Fruit fly (Drosophila melanogaster): ENCODE measurements around the gene mil.

Gene mil

dm6 chr3R:27922673-27923175 lies 10.5 kb downstream of the mil start, which contains the start of gene RpL4 (continued):
- TF ChIP-seq Eip78C (GFP tag), result peak; percentile 95
- TF ChIP-seq Gug (GFP tag; IDR thresholded peaks at IDR 0.05), result no peak
- peak; percentile 59 for TF ChIP-seq fd59A (GFP tag; optimal IDR thresholded peaks at IDR 0.05)
- peak; percentile 87 for TF ChIP-seq net (GFP tag; optimal IDR thresholded peaks at IDR 0.05)
- TF ChIP-seq Sox14 (GFP tag; optimal IDR thresholded peaks at IDR 0.05), result peak; percentile 76
- peak; percentile 36 for TF ChIP-seq CG11762 (GFP tag; optimal IDR thresholded peaks at IDR 0.05; ENCODE audit: insufficient read depth)
- peak; percentile 85 for TF ChIP-seq esn (GFP tag; optimal IDR thresholded peaks at IDR 0.05)
- peak; percentile 76 for TF ChIP-seq svp (GFP tag)
- TF ChIP-seq CG8119 (GFP tag; IDR thresholded peaks at IDR 0.05), result no peak
- peak; percentile 72 for TF ChIP-seq CG31627 (GFP tag; optimal IDR thresholded peaks at IDR 0.05)
- TF ChIP-seq spab (GFP tag; optimal IDR thresholded peaks at IDR 0.05), result peak; percentile 40
- peak; percentile 70 for TF ChIP-seq cyc (GFP tag; optimal IDR thresholded peaks at IDR 0.05)
- TF ChIP-seq CG10669 (GFP tag; optimal IDR thresholded peaks at IDR 0.05), result peak; percentile 51
- peak; percentile 85 for TF ChIP-seq Met (GFP tag; optimal IDR thresholded peaks at IDR 0.05)
- peak; percentile 13 for TF ChIP-seq CG6276 (GFP tag; optimal IDR thresholded peaks at IDR 0.05)
- TF ChIP-seq topi (GFP tag; optimal IDR thresholded peaks at IDR 0.05), result peak; percentile 77
- peak; percentile 74 for TF ChIP-seq pdm3 (GFP tag; optimal IDR thresholded peaks at IDR 0.05)
- peak; percentile 70 for TF ChIP-seq CG1621 (tag; optimal IDR thresholded peaks at IDR 0.05)
- peak; percentile 79 for TF ChIP-seq vri (GFP tag; optimal IDR thresholded peaks at IDR 0.05)
- TF ChIP-seq CG8632 (GFP tag; optimal IDR thresholded peaks at IDR 0.05), result peak; percentile 77
- peak; percentile 78 for TF ChIP-seq CG34406 (GFP tag; optimal IDR thresholded peaks at IDR 0.05)
- peak; percentile 53 for TF ChIP-seq fd85E (GFP tag; optimal IDR thresholded peaks at IDR 0.05)
- peak; percentile 77 for TF ChIP-seq acj6 (GFP tag; optimal IDR thresholded peaks at IDR 0.05)
- peak; percentile 67 for TF ChIP-seq CG7368 (GFP tag; optimal IDR thresholded peaks at IDR 0.05)
- TF ChIP-seq CG11294 (GFP tag; IDR thresholded peaks at IDR 0.05), result no peak
- peak; percentile 67 for TF ChIP-seq Hr39 (GFP tag; optimal IDR thresholded peaks at IDR 0.05)
- TF ChIP-seq Ets21C (GFP tag; optimal IDR thresholded peaks at IDR 0.05), result peak; percentile 17
- TF ChIP-seq dsx (GFP tag; optimal IDR thresholded peaks at IDR 0.05; ENCODE audit: poor library complexity, severe bottlenecking), result peak; percentile 37
- TF ChIP-seq CG3919 (GFP tag; optimal IDR thresholded peaks at IDR 0.05), result peak; percentile 87
- peak; percentile 10 for TF ChIP-seq Sox15 (GFP tag; optimal IDR thresholded peaks at IDR 0.05)
- TF ChIP-seq Ets96B (tag; optimal IDR thresholded peaks at IDR 0.05), result no peak
- peak; percentile 76 for TF ChIP-seq CG9139 (GFP tag; optimal IDR thresholded peaks at IDR 0.05)
- TF ChIP-seq CG3032 (tag; optimal IDR thresholded peaks at IDR 0.05), result peak; percentile 31
- peak; percentile 89 for TF ChIP-seq CG6854 (GFP tag; optimal IDR thresholded peaks at IDR 0.05)
- peak; percentile 71 for TF ChIP-seq Eip75B (GFP tag; optimal IDR thresholded peaks at IDR 0.05)
- peak; percentile 74 for TF ChIP-seq Smox (GFP tag; optimal IDR thresholded peaks at IDR 0.05)
- TF ChIP-seq achi (GFP tag; optimal IDR thresholded peaks at IDR 0.05), result peak; percentile 99
- peak; percentile 80 for TF ChIP-seq lz (GFP tag; optimal IDR thresholded peaks at IDR 0.05)
- TF ChIP-seq Blimp-1 (GFP tag; optimal IDR thresholded peaks at IDR 0.05), result peak; percentile 52

- TF ChIP-seq CG6808 (GFP tag; optimal IDR thresholded peaks at IDR 0.05) (peak; percentile 33), fd85E (GFP tag; optimal IDR thresholded peaks at IDR 0.05) (no peak), Met (GFP tag; optimal IDR thresholded peaks at IDR 0.05) (peak; percentile 4), ss (GFP tag; optimal IDR thresholded peaks at IDR 0.05) (peak; percentile 42 to 68), Eip93F (GFP tag; optimal IDR thresholded peaks at IDR 0.05) (peak; percentile 43), Sox102F (GFP tag; optimal IDR thresholded peaks at IDR 0.05) (peak; percentile 32), fkh (GFP tag; optimal IDR thresholded peaks at IDR 0.05) (peak; percentile 12), vri (GFP tag; optimal IDR thresholded peaks at IDR 0.05) (peak; percentile 50), svp (GFP tag) (peak; percentile 82), spab (GFP tag; optimal IDR thresholded peaks at IDR 0.05) (peak; percentile 27), salr (GFP tag; optimal IDR thresholded peaks at IDR 0.05) (no peak), CG1621 (tag; optimal IDR thresholded peaks at IDR 0.05) (peak; percentile 47), Gug (GFP tag; IDR thresholded peaks at IDR 0.05) (no peak), CG8119 (GFP tag; IDR thresholded peaks at IDR 0.05) (0 out of 3 replicates have a peak, but pooled peaks have one; percentile 12), CG9139 (GFP tag; optimal IDR thresholded peaks at IDR 0.05) (peak; percentile 55), Sox14 (GFP tag; optimal IDR thresholded peaks at IDR 0.05) (peak; percentile 82), dsx (GFP tag; optimal IDR thresholded peaks at IDR 0.05; ENCODE audit: poor library complexity, severe bottlenecking) (peak; percentile 5), Eip78C (GFP tag) (peak; percentile 60), CG6163 (GFP tag; IDR thresholded peaks at IDR 0.05) (peak; percentile 67; the same call in 2 of the 3 replicates), CG10669 (GFP tag; optimal IDR thresholded peaks at IDR 0.05) (peak; percentile 1), esn (GFP tag; optimal IDR thresholded peaks at IDR 0.05) (peak; percentile 38)
These were observed 13.0 kb downstream of the mil start, which contains the start of gene mino for dm6 chr3R:27925000-27925970. TSS of gene mino (plus strand) at chr3R:27925191.
